Worm (Caenorhabditis elegans): Measurements from ENCODE around the gene C15H11.13.
A peak's percentile ranks its signal among the peaks of the same experiment; 100 is the strongest.

Gene C15H11.13

ce11 chrV:14350498-14350897, 44.3 kb upstream of the C15H11.13 start:
- TF ChIP-seq unc-62 (GFP tag; optimal IDR thresholded peaks at IDR 0.05) (no peak), mdl-1 (tag; optimal IDR thresholded peaks at IDR 0.05) (no peak), eor-1 (tag; optimal IDR thresholded peaks at IDR 0.05) (no peak), lsy-12 (tag; optimal IDR thresholded peaks at IDR 0.05) (no peak), ama-1 (optimal IDR thresholded peaks at IDR 0.05) (no peak), lin-39 (tag; optimal IDR thresholded peaks at IDR 0.05) (no peak), R02D3.7 (tag; optimal IDR thresholded peaks at IDR 0.05) (no peak)

ce11 chrV:14350949-14351348, 43.9 kb upstream of the C15H11.13 start:
- TF ChIP-seq aly-2 (tag; optimal IDR thresholded peaks at IDR 0.05) (no peak), nhr-28 (tag; optimal IDR thresholded peaks at IDR 0.05) (no peak), ceh-28 (tag; optimal IDR thresholded peaks at IDR 0.05) (no peak), eor-1 (tag; optimal IDR thresholded peaks at IDR 0.05) (no peak), elt-1 (tag; optimal IDR thresholded peaks at IDR 0.05) (no peak), lsy-12 (tag; optimal IDR thresholded peaks at IDR 0.05) (peak; percentile 76), elt-3 (tag; optimal IDR thresholded peaks at IDR 0.05) (peak in 1 of 3 experiments; percentile 11), nhr-76 (tag; optimal IDR thresholded peaks at IDR 0.05) (no peak), R02D3.7 (tag; optimal IDR thresholded peaks at IDR 0.05) (no peak), lin-15B (tag; optimal IDR thresholded peaks at IDR 0.05) (peak; percentile 96), lin-39 (tag; optimal IDR thresholded peaks at IDR 0.05) (peak; percentile 94), nhr-11 (tag; optimal IDR thresholded peaks at IDR 0.05) (no peak), mdl-1 (tag; optimal IDR thresholded peaks at IDR 0.05) (no peak), egl-5 (tag; optimal IDR thresholded peaks at IDR 0.05) (no peak), nhr-77 (tag; optimal IDR thresholded peaks at IDR 0.05) (no peak), pqm-1 (tag; optimal IDR thresholded peaks at IDR 0.05) (peak; percentile 26), sea-2 (GFP tag; optimal IDR thresholded peaks at IDR 0.05) (no peak), ZK546.5 (tag; optimal IDR thresholded peaks at IDR 0.05) (no peak), zag-1 (tag; optimal IDR thresholded peaks at IDR 0.05) (no peak), nfya-1 (tag; optimal IDR thresholded peaks at IDR 0.05; ENCODE audit: insufficient read depth) (peak; percentile 87), nhr-23 (tag; optimal IDR thresholded peaks at IDR 0.05) (peak; percentile 74), nhr-237 (tag; optimal IDR thresholded peaks at IDR 0.05) (no peak), egl-27 (tag; optimal IDR thresholded peaks at IDR 0.05) (no peak), nhr-25 (tag; optimal IDR thresholded peaks at IDR 0.05) (peak; percentile 86), skn-1 (tag; optimal IDR thresholded peaks at IDR 0.05) (peak; percentile 64), ztf-4 (tag; optimal IDR thresholded peaks at IDR 0.05) (no peak), nhr-12 (tag; optimal IDR thresholded peaks at IDR 0.05) (no peak), unc-39 (tag; optimal IDR thresholded peaks at IDR 0.05) (no peak), jun-1 (tag; optimal IDR thresholded peaks at IDR 0.05) (peak; percentile 60), ama-1 (optimal IDR thresholded peaks at IDR 0.05) (peak; percentile 50), fos-1 (tag; optimal IDR thresholded peaks at IDR 0.05) (no peak), snpc-4 (tag; optimal IDR thresholded peaks at IDR 0.05) (peak; percentile 89), nhr-43 (tag; optimal IDR thresholded peaks at IDR 0.05; ENCODE audit: poor library complexity, severe bottlenecking) (peak; percentile 46), elt-2 (tag; optimal IDR thresholded peaks at IDR 0.05) (peak; percentile 82), mml-1 (tag; optimal IDR thresholded peaks at IDR 0.05) (no peak), ztf-11 (tag; optimal IDR thresholded peaks at IDR 0.05) (no peak), hmg-11 (tag; optimal IDR thresholded peaks at IDR 0.05) (peak; percentile 92), fkh-2 (tag; optimal IDR thresholded peaks at IDR 0.05) (no peak), ceh-9 (tag; optimal IDR thresholded peaks at IDR 0.05) (no peak), ceh-16 (tag; optimal IDR thresholded peaks at IDR 0.05) (peak; percentile 25), daf-12 (tag; optimal IDR thresholded peaks at IDR 0.05) (no peak), unc-62 (GFP tag; optimal IDR thresholded peaks at IDR 0.05) (no peak), nhr-67 (tag; optimal IDR thresholded peaks at IDR 0.05) (no peak), tbx-2 (tag; optimal IDR thresholded peaks at IDR 0.05) (peak; percentile 19), ceh-82 (tag; optimal IDR thresholded peaks at IDR 0.05) (no peak), pha-4 (tag; optimal IDR thresholded peaks at IDR 0.05) (peak; percentile 68), fkh-10 (GFP tag; optimal IDR thresholded peaks at IDR 0.05) (peak; percentile 10)

Data from whole organism, L3 larva.